ENCODE assay signal across 5 worm cellular contexts in the genomic region with DNA sequence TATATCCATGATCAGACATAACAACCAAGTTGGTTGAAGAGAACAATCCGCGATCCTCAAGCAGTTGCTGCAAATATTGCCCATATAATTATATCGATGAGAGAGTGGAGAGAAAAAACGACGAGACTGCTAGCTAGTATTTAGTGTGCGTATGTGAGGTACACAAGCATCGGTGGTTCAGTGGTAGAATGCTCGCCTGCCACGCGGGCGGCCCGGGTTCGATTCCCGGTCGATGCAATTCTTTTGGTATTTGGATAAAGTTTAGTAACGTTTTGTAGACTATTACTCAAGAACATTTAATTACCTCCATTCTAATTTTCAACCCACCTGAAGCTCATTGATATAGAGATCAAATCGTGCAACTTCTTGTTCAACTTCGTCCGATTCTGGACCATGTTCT.
A peak's percentile ranks its signal among the peaks of the same experiment; 100 is the strongest.
TF ChIP-seq lines count a peak whose summit lies in the region.

No protein-coding gene starts in this region.

TF ChIP-seq in whole organism, L1 larva, 84 proteins besides CTCF, POLR2A, EP300 and RAD21 (continues in another document):
- peak; percentile 56; the same call in 1 of the 2 replicates for TF ChIP-seq ceh-88 (GFP tag; IDR thresholded peaks at IDR 0.05; lab: Robert Waterston, UW)
- TF ChIP-seq ceh-82 (tag; optimal IDR thresholded peaks at IDR 0.05; lab: Kevin White, UChicago): peak; percentile 11 to 60 (median 54)
- TF ChIP-seq hlh-17 (GFP tag; optimal IDR thresholded peaks at IDR 0.05; lab: Kevin White, UChicago; ENCODE audit: borderline replicate concordance): no peak
- no peak for TF ChIP-seq nhr-84 (tag; optimal IDR thresholded peaks at IDR 0.05; lab: Kevin White, UChicago)
- no peak for TF ChIP-seq ceh-90 (tag; optimal IDR thresholded peaks at IDR 0.05; lab: Kevin White, UChicago)
- TF ChIP-seq nhr-19 (GFP tag; conservative IDR thresholded peaks at IDR 0.05; lab: Robert Waterston, UW): peak; percentile 75
- TF ChIP-seq efl-1 (optimal IDR thresholded peaks at IDR 0.05; lab: Kevin White, UChicago): peak; percentile 1 to 21
- peak in 1 of 2 experiments; percentile 93 for TF ChIP-seq efl-1 (GFP tag; optimal IDR thresholded peaks at IDR 0.05 in 1 of 2; lab: Kevin White, UChicago)
- no peak for TF ChIP-seq mab-9 (GFP tag; IDR thresholded peaks at IDR 0.05; lab: Robert Waterston, UW)
- TF ChIP-seq jun-1 (tag; optimal IDR thresholded peaks at IDR 0.05; lab: Kevin White, UChicago): peak; percentile 25
- no peak for TF ChIP-seq hpl-2 (GFP tag; optimal IDR thresholded peaks at IDR 0.05; lab: Kevin White, UChicago)
- peak in 1 of 3 experiments; percentile 22 for TF ChIP-seq dpl-1 (GFP tag; optimal IDR thresholded peaks at IDR 0.05; lab: Kevin White, UChicago)
- peak in 1 of 2 experiments; percentile 42 for TF ChIP-seq ztf-11 (tag; optimal IDR thresholded peaks at IDR 0.05; lab: Kevin White, UChicago)
- TF ChIP-seq swsn-7 (tag; optimal IDR thresholded peaks at IDR 0.05; lab: Kevin White, UChicago): peak; percentile 72
- TF ChIP-seq nhr-76 (tag; optimal IDR thresholded peaks at IDR 0.05; lab: Kevin White, UChicago): no peak
- TF ChIP-seq zip-4 (GFP tag; optimal IDR thresholded peaks at IDR 0.05; lab: Kevin White, UChicago): no peak

TF ChIP-seq in whole organism, L3 larva, 47 proteins besides CTCF, POLR2A, EP300 and RAD21 (continues in another document):
- TF ChIP-seq lin-39 (tag; optimal IDR thresholded peaks at IDR 0.05; lab: Kevin White, UChicago): peak; percentile 73
- TF ChIP-seq egl-27 (tag; optimal IDR thresholded peaks at IDR 0.05; lab: Kevin White, UChicago): no peak
- TF ChIP-seq fkh-10 (GFP tag; optimal IDR thresholded peaks at IDR 0.05; lab: Kevin White, UChicago): no peak
- no peak for TF ChIP-seq ztf-4 (tag; optimal IDR thresholded peaks at IDR 0.05; lab: Kevin White, UChicago)
- no peak for TF ChIP-seq fos-1 (tag; optimal IDR thresholded peaks at IDR 0.05; lab: Kevin White, UChicago)
- TF ChIP-seq elt-2 (tag; optimal IDR thresholded peaks at IDR 0.05; lab: Kevin White, UChicago): peak; percentile 59
- no peak for TF ChIP-seq ceh-28 (tag; optimal IDR thresholded peaks at IDR 0.05; lab: Kevin White, UChicago)
- TF ChIP-seq R02D3.7 (tag; optimal IDR thresholded peaks at IDR 0.05; lab: Kevin White, UChicago): no peak
- TF ChIP-seq hmg-11 (tag; optimal IDR thresholded peaks at IDR 0.05; lab: Kevin White, UChicago): peak; percentile 79
- peak; percentile 20 for TF ChIP-seq snpc-4 (tag; optimal IDR thresholded peaks at IDR 0.05; lab: Kevin White, UChicago)
- TF ChIP-seq ceh-9 (tag; optimal IDR thresholded peaks at IDR 0.05; lab: Kevin White, UChicago): no peak
- TF ChIP-seq sea-2 (GFP tag; optimal IDR thresholded peaks at IDR 0.05; lab: Kevin White, UChicago): no peak
- peak; percentile 33 for TF ChIP-seq nhr-25 (tag; optimal IDR thresholded peaks at IDR 0.05; lab: Kevin White, UChicago)
- TF ChIP-seq daf-12 (tag; optimal IDR thresholded peaks at IDR 0.05; lab: Kevin White, UChicago): no peak
- peak; percentile 26 for TF ChIP-seq elt-1 (tag; optimal IDR thresholded peaks at IDR 0.05; lab: Kevin White, UChicago)
- no peak for TF ChIP-seq nhr-28 (tag; optimal IDR thresholded peaks at IDR 0.05; lab: Kevin White, UChicago)
- peak; percentile 37 for TF ChIP-seq jun-1 (tag; optimal IDR thresholded peaks at IDR 0.05; lab: Kevin White, UChicago)
- no peak for TF ChIP-seq ztf-11 (tag; optimal IDR thresholded peaks at IDR 0.05; lab: Kevin White, UChicago)
- no peak for TF ChIP-seq ama-1 (optimal IDR thresholded peaks at IDR 0.05; lab: Kevin White, UChicago)

TF ChIP-seq in whole organism, early embryonic, 17 proteins besides CTCF, POLR2A, EP300 and RAD21:
- TF ChIP-seq B0310.2 (tag; optimal IDR thresholded peaks at IDR 0.05; lab: Kevin White, UChicago) (peak; percentile 78), pes-1 (GFP tag; IDR thresholded peaks at IDR 0.05; lab: Robert Waterston, UW) (peak; percentile 93), ceh-36 (tag; optimal IDR thresholded peaks at IDR 0.05; lab: Kevin White, UChicago) (peak; percentile 83), sea-1 (GFP tag; conservative IDR thresholded peaks at IDR 0.05; lab: Robert Waterston, UW) (peak; percentile 90), ama-1 (optimal IDR thresholded peaks at IDR 0.05; lab: Kevin White, UChicago) (no peak), ceh-13 (GFP tag; optimal IDR thresholded peaks at IDR 0.05; lab: Kevin White, UChicago) (peak; percentile 80), flt-1 (GFP tag; IDR thresholded peaks at IDR 0.05; lab: Robert Waterston, UW) (peak; percentile 88), tbx-37 (GFP tag; conservative IDR thresholded peaks at IDR 0.05; lab: Robert Waterston, UW) (peak; percentile 89), hmbx-1 (tag; optimal IDR thresholded peaks at IDR 0.05; lab: Kevin White, UChicago) (peak; percentile 52), ets-7 (tag; optimal IDR thresholded peaks at IDR 0.05; lab: Kevin White, UChicago) (peak; percentile 8), hnd-1 (tag; optimal IDR thresholded peaks at IDR 0.05; lab: Kevin White, UChicago) (peak; percentile 61), scrt-1 (GFP tag; IDR thresholded peaks at IDR 0.05; lab: Robert Waterston, UW) (peak; percentile 92), F13C5.2 (tag; optimal IDR thresholded peaks at IDR 0.05; lab: Kevin White, UChicago) (peak; percentile 69), hmg-4 (GFP tag; optimal IDR thresholded peaks at IDR 0.05; lab: Kevin White, UChicago) (peak; percentile 89), tra-4 (tag; optimal IDR thresholded peaks at IDR 0.05; lab: Kevin White, UChicago) (peak; percentile 52), aly-1 (tag; optimal IDR thresholded peaks at IDR 0.05; lab: Kevin White, UChicago) (peak; percentile 79), tbx-11 (GFP tag; IDR thresholded peaks at IDR 0.05; lab: Robert Waterston, UW) (peak; percentile 89)
TF ChIP-seq in whole organism, early embryonic: peak in this region for 16.

TF ChIP-seq in whole organism, midembryonic, 9 proteins besides CTCF, POLR2A, EP300 and RAD21:
- TF ChIP-seq tab-1 (GFP tag; IDR thresholded peaks at IDR 0.05; lab: Robert Waterston, UW) (peak; percentile 93), flt-1 (GFP tag; IDR thresholded peaks at IDR 0.05; lab: Robert Waterston, UW) (peak; percentile 96), ref-1 (GFP tag; conservative IDR thresholded peaks at IDR 0.05; lab: Robert Waterston, UW) (peak; percentile 79), klf-2 (GFP tag; conservative IDR thresholded peaks at IDR 0.05; lab: Robert Waterston, UW) (peak; percentile 84), cog-1 (tag; optimal IDR thresholded peaks at IDR 0.05; lab: Kevin White, UChicago) (peak; percentile 21), ztf-29 (GFP tag; IDR thresholded peaks at IDR 0.05; lab: Robert Waterston, UW) (peak; percentile 82), med-1 (GFP tag; optimal IDR thresholded peaks at IDR 0.05; lab: Kevin White, UChicago; ENCODE audit: insufficient read depth) (peak; percentile 3), ztf-23 (GFP tag; IDR thresholded peaks at IDR 0.05; lab: Robert Waterston, UW) (peak; percentile 91), T22C8.4 (GFP tag; IDR thresholded peaks at IDR 0.05; lab: Robert Waterston, UW) (peak; percentile 88)
TF ChIP-seq in whole organism, midembryonic: peak in this region for 9.

TF ChIP-seq in whole organism, young adult, 124 proteins besides CTCF, POLR2A, EP300 and RAD21 (continues in another document):
- TF ChIP-seq him-1 (tag; optimal IDR thresholded peaks at IDR 0.05; lab: Kevin White, UChicago) (peak; percentile 89), C06A6.2 (GFP tag; conservative IDR thresholded peaks at IDR 0.05; lab: Robert Waterston, UW) (no peak), rpc-1 (optimal IDR thresholded peaks at IDR 0.05; lab: Kevin White, UChicago) (peak; percentile 94), rpc-1 (tag; optimal IDR thresholded peaks at IDR 0.05; lab: Kevin White, UChicago) (peak; percentile 94), snpc-1.1 (tag; optimal IDR thresholded peaks at IDR 0.05; lab: Kevin White, UChicago; ENCODE audit: insufficient read depth) (peak; percentile 32), ets-4 (GFP tag; optimal IDR thresholded peaks at IDR 0.05; lab: Kevin White, UChicago) (no peak), ceh-27 (GFP tag; optimal IDR thresholded peaks at IDR 0.05; lab: Kevin White, UChicago) (peak; percentile 76), K11D2.4 (GFP tag; IDR thresholded peaks at IDR 0.05; lab: Robert Waterston, UW) (peak; percentile 72), lir-1 (GFP tag; conservative IDR thresholded peaks at IDR 0.05; lab: Robert Waterston, UW) (peak; percentile 63; the same call in 1 of the 2 replicates), F37B4.10 (GFP tag; IDR thresholded peaks at IDR 0.05; lab: Robert Waterston, UW) (0 out of 2 replicates have a peak, but pooled peaks have one; percentile 26), dpff-1 (tag; optimal IDR thresholded peaks at IDR 0.05; lab: Kevin White, UChicago) (no peak), hmg-20 (GFP tag; IDR thresholded peaks at IDR 0.05; lab: Robert Waterston, UW) (peak; percentile 70; the same call in 1 of the 2 replicates), nhr-120 (GFP tag; IDR thresholded peaks at IDR 0.05; lab: Robert Waterston, UW) (0 out of 2 replicates have a peak, but pooled peaks have one; percentile 77), ztf-28 (GFP tag; IDR thresholded peaks at IDR 0.05; lab: Robert Waterston, UW) (0 out of 2 replicates have a peak, but pooled peaks have one; percentile 70), B0035.1 (tag; optimal IDR thresholded peaks at IDR 0.05; lab: Kevin White, UChicago) (peak; percentile 20), C17E4.6 (GFP tag; IDR thresholded peaks at IDR 0.05; lab: Robert Waterston, UW) (peak; percentile 37; the same call in 1 of the 2 replicates), somi-1 (GFP tag; optimal IDR thresholded peaks at IDR 0.05; lab: Kevin White, UChicago) (peak; percentile 49), mel-28 (tag; optimal IDR thresholded peaks at IDR 0.05; lab: Kevin White, UChicago; ENCODE audit: borderline replicate concordance) (peak; percentile 45), Y53G8AR.9 (GFP tag; conservative IDR thresholded peaks at IDR 0.05; lab: Robert Waterston, UW) (0 out of 2 replicates have a peak, but pooled peaks have one; percentile 30), F23B12.7 (tag; optimal IDR thresholded peaks at IDR 0.05; lab: Kevin White, UChicago; ENCODE audit: insufficient read depth) (peak; percentile 86), let-526 (GFP tag; IDR thresholded peaks at IDR 0.05; lab: Robert Waterston, UW) (0 out of 2 replicates have a peak, but pooled peaks have one; percentile 26), sea-2 (GFP tag; IDR thresholded peaks at IDR 0.05; lab: Robert Waterston, UW) (no peak), die-1 (tag; optimal IDR thresholded peaks at IDR 0.05; lab: Kevin White, UChicago) (peak; percentile 76), bed-1 (GFP tag; IDR thresholded peaks at IDR 0.05; lab: Robert Waterston, UW) (no peak), bed-2 (GFP tag; IDR thresholded peaks at IDR 0.05; lab: Robert Waterston, UW) (no peak), sdz-38 (tag; optimal IDR thresholded peaks at IDR 0.05; lab: Kevin White, UChicago) (no peak), attf-3 (GFP tag; conservative IDR thresholded peaks at IDR 0.05; lab: Robert Waterston, UW) (0 out of 2 replicates have a peak, but pooled peaks have one; percentile 22), zim-3 (tag; optimal IDR thresholded peaks at IDR 0.05; lab: Kevin White, UChicago) (peak; percentile 71), sptf-2 (GFP tag; optimal IDR thresholded peaks at IDR 0.05; lab: Kevin White, UChicago) (no peak)

Comparison
In these comparisons a context has a peak if more than half of its experiments do, and no peak if none do; other contexts are left out.
1. Of the 8 proteins assayed by ChIP-seq in both whole organism, young adult and whole organism, L1 larva: peak only in whole organism, young adult: ama-1 and snpc-4; only in whole organism, L1 larva: efl-1; in both: nhr-90 and unc-130; in neither: 1; mixed calls (peak in some experiments, not most) for 2.